Worm (Caenorhabditis elegans): Measurements from ENCODE around the gene F38C2.7.
"Not testable (repeated sequence)": the region's sequence is repeated elsewhere in the genome, so short reads cannot be mapped to it uniquely, and the experiment has no call there.

Gene F38C2.7

DNA sequence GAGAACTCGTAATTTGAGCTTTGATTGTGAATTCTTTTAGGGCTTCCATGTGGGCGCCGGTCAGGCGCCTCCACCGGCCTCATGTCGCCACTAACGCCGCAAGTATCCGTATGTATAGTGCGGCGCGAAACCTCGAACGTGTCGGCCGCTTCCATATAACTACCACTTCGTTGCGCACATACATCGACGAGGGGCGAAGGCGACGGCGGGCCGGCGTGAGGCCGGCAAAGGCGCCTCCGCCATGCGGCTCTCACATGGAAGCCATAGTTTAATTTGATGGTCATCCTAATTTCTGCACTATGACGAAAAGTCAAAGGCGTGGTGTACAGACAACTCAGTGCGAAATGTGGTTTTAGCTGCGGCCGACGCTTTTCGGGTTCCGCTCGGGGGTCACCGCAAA is 32.9 kb upstream of the F38C2.7 start:
- TF ChIP-seq drap-1 (GFP tag; optimal IDR thresholded peaks at IDR 0.05): no peak
- TF ChIP-seq pha-4 (tag; optimal IDR thresholded peaks at IDR 0.05): no peak
- no peak for TF ChIP-seq hlh-1 (tag; optimal IDR thresholded peaks at IDR 0.05)
- TF ChIP-seq nhr-76 (tag; optimal IDR thresholded peaks at IDR 0.05): no peak
- TF ChIP-seq lin-32 (GFP tag; optimal IDR thresholded peaks at IDR 0.05): no peak
- no peak for TF ChIP-seq ztf-11 (tag; optimal IDR thresholded peaks at IDR 0.05)
- TF ChIP-seq M03D4.4 (tag; optimal IDR thresholded peaks at IDR 0.05): no peak
- no peak for TF ChIP-seq ceh-39 (tag; optimal IDR thresholded peaks at IDR 0.05)
- TF ChIP-seq nhr-2 (tag; optimal IDR thresholded peaks at IDR 0.05): no peak
- TF ChIP-seq elt-1 (tag; optimal IDR thresholded peaks at IDR 0.05; ENCODE audit: borderline replicate concordance, insufficient read depth): no peak
- no peak for TF ChIP-seq nhr-237 (tag; optimal IDR thresholded peaks at IDR 0.05)
- no peak for TF ChIP-seq blmp-1 (tag; optimal IDR thresholded peaks at IDR 0.05)
- TF ChIP-seq cnd-1 (tag; optimal IDR thresholded peaks at IDR 0.05): no peak
- no peak for TF ChIP-seq unc-39 (tag; optimal IDR thresholded peaks at IDR 0.05)
- no peak for TF ChIP-seq sptf-1 (tag; optimal IDR thresholded peaks at IDR 0.05)

DNA sequence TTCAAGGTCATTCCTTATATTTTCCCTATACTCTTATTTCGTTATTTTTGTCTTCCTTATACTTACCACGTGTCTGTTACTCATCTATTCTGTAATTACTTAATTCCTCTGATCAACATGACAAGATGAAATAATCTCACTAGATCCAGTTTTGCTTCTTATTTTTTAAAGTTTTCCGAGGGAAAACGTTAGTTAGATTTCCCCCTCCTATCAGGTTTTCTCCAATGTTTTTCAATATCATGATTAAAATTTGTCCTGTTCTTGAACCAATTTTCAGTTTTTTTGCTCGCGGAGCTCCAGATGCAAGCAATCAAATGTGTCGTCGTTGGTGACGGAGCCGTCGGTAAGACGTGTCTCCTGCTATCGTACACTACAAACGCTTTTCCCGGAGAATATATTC is 30.7 kb upstream of the F38C2.7 start, which contains the start of gene rac-2:
TSS of gene rac-2 (plus strand) at position 301 of the 400 bp plus-strand sequence.
- TF ChIP-seq elt-3, blmp-1, sptf-1 (tag; optimal IDR thresholded peaks at IDR 0.05): not testable (repeated sequence)

DNA sequence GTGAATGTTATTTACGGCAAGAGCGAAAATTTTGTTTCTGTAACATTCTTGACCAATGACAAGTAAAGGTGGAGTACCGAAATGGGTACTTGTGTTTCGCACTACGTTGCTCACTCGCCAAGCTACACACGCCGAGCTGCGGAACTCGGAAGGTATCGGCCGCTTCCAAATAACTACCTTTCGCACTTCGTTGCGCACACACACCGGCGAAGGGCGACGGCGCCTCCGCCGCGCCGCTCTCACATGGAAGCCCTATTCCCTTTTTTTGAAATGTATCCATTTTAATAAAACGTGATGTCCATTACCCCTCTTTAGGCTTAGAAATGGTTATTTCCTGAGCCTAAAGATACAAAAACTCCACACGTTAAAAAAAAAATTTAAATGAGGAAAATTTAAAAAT is 29.7 kb upstream of the F38C2.7 start:
- no peak for TF ChIP-seq drap-1 (GFP tag; optimal IDR thresholded peaks at IDR 0.05)
- TF ChIP-seq pha-4 (tag; optimal IDR thresholded peaks at IDR 0.05): no peak
- no peak for TF ChIP-seq mab-5 (tag; optimal IDR thresholded peaks at IDR 0.05)
- TF ChIP-seq blmp-1 (tag; optimal IDR thresholded peaks at IDR 0.05): no peak
- TF ChIP-seq sptf-1 (tag; optimal IDR thresholded peaks at IDR 0.05): no peak
- no peak for TF ChIP-seq nhr-76 (tag; optimal IDR thresholded peaks at IDR 0.05)
- TF ChIP-seq lsy-2 (tag; optimal IDR thresholded peaks at IDR 0.05): no peak
- no peak for TF ChIP-seq bed-3 (GFP tag; optimal IDR thresholded peaks at IDR 0.05)
- no peak for TF ChIP-seq ceh-83 (GFP tag; optimal IDR thresholded peaks at IDR 0.05)
- no peak for TF ChIP-seq unc-39 (tag; optimal IDR thresholded peaks at IDR 0.05)
- TF ChIP-seq unc-62 (GFP tag; optimal IDR thresholded peaks at IDR 0.05): no peak
- TF ChIP-seq nhr-28 (tag; optimal IDR thresholded peaks at IDR 0.05): no peak
- no peak for TF ChIP-seq unc-120 (tag; optimal IDR thresholded peaks at IDR 0.05; ENCODE audit: poor library complexity, severe bottlenecking)
- TF ChIP-seq elt-3 (tag; optimal IDR thresholded peaks at IDR 0.05): no peak
- TF ChIP-seq ceh-39 (tag; optimal IDR thresholded peaks at IDR 0.05): no peak
- no peak for TF ChIP-seq flh-1 (GFP tag; optimal IDR thresholded peaks at IDR 0.05)

DNA sequence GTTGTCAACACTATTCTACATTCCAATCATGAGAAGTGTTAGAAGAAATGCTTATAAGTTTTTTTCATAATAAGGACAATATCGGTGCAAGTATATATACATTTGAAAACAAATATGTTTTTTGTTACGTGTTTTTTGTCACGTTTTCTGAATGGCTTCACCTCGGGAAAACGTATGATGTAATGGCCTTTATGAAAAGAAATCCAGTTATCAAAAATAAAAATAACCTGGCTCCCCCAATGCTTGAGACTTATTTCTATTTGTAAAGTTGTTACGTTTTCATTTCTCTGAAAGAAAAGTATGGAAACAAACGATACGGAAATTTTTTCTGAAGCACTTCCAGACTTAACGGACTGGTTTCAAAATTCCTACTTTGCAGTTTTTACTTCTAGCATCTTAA is 21.7 kb upstream of the F38C2.7 start, which contains the start of gene srz-72:
TSS of gene srz-72 (plus strand) at position 301 of the 400 bp plus-strand sequence.
- TF ChIP-seq M03D4.4 (tag; optimal IDR thresholded peaks at IDR 0.05) (no peak), hlh-1 (tag; optimal IDR thresholded peaks at IDR 0.05) (no peak), nhr-76 (tag; optimal IDR thresholded peaks at IDR 0.05) (no peak), nhr-12 (tag; optimal IDR thresholded peaks at IDR 0.05) (no peak)

DNA sequence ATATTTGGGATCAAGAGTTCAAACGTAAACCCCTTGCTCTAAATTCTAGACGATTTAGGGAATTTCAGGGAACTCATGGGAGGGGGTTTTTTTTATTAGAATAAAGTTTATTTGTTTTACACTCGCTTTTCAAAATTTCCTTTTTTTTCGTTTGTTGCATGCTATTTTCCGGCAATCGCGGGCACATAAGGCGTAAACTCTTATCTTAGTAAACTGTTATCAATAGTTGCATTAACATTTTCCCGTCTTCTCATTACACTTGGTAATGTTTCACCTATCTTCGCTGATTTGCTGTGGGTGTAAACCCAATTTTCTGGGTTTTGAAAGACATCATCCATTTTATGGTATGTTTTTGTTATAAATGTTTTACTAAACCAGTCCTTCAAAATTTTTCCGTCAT is 16.7 kb upstream of the F38C2.7 start:
- no peak for TF ChIP-seq M03D4.4 (tag; optimal IDR thresholded peaks at IDR 0.05)
- no peak for TF ChIP-seq drap-1 (GFP tag; optimal IDR thresholded peaks at IDR 0.05)
- no peak for TF ChIP-seq unc-62 (GFP tag; optimal IDR thresholded peaks at IDR 0.05)
- TF ChIP-seq pha-4 (tag; optimal IDR thresholded peaks at IDR 0.05): no peak

DNA sequence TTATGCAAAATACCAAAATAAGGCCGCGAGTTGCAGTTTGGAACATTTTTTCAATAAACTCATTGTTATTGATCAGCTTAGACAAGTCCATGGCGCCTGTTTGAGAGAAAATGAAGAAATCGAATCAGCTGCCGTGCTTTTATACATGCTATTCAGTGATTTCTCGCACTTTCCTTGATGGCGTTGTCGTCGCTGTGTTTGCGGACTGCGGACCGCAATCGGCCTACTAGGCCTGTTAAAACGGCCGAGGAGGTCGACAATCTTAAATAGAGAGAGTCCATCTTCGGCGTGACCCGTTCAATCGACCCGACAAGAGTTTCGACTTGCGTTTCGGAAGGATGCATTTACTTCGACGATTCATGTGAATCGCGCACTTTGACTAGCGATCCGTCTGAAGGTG is 13.6 kb upstream of the F38C2.7 start, which contains the start of gene srz-75:
TSS of gene srz-75 (minus strand) at position 101 of the 400 bp plus-strand sequence.
- TF ChIP-seq mls-2 (tag; optimal IDR thresholded peaks at IDR 0.05) (no peak), pha-4 (tag; optimal IDR thresholded peaks at IDR 0.05) (no peak), mab-5 (tag; optimal IDR thresholded peaks at IDR 0.05) (no peak), ceh-43 (GFP tag; optimal IDR thresholded peaks at IDR 0.05) (no peak)

DNA sequence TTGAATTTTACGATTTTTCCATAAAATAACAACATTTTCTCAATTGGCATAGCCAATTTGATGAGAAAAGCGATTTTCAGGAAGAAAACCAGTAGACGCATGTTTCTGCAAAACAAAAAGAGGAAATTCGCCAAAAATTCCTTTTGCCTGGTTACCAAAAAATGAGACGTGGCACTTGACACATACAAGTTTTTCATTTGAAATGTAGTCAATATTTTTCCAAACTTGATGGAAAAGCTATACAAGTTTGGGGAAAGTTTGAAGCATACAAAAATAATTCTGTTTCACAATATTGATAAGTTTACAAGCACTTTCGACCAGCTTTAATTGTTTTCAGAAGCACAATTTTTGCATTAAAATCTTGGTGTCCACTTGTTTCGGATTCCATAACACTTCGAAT is 3.4 kb upstream of the F38C2.7 start, which contains the start of gene clec-191:
TSS of gene clec-191 (minus strand) at position 101 of the 400 bp plus-strand sequence.
- TF ChIP-seq mab-5 (tag; optimal IDR thresholded peaks at IDR 0.05) (no peak), elt-1 (tag; optimal IDR thresholded peaks at IDR 0.05; ENCODE audit: borderline replicate concordance, insufficient read depth) (no peak), hlh-1 (tag; optimal IDR thresholded peaks at IDR 0.05) (no peak), sptf-1 (tag; optimal IDR thresholded peaks at IDR 0.05) (no peak), ztf-11 (tag; optimal IDR thresholded peaks at IDR 0.05) (no peak), tbx-8 (GFP tag; optimal IDR thresholded peaks at IDR 0.05) (no peak), zip-8 (tag; optimal IDR thresholded peaks at IDR 0.05) (no peak), ham-2 (GFP tag; optimal IDR thresholded peaks at IDR 0.05) (no peak), mep-1 (tag; optimal IDR thresholded peaks at IDR 0.05) (no peak), mls-2 (tag; optimal IDR thresholded peaks at IDR 0.05) (no peak), cnd-1 (tag; optimal IDR thresholded peaks at IDR 0.05) (no peak), sem-2 (GFP tag; optimal IDR thresholded peaks at IDR 0.05) (no peak)

Data from whole organism, mixed stage, embryonic.